Fruit fly (Drosophila melanogaster): ENCODE results near the gene ND-B14.5A.

ND-B14.5A gene

DNA sequence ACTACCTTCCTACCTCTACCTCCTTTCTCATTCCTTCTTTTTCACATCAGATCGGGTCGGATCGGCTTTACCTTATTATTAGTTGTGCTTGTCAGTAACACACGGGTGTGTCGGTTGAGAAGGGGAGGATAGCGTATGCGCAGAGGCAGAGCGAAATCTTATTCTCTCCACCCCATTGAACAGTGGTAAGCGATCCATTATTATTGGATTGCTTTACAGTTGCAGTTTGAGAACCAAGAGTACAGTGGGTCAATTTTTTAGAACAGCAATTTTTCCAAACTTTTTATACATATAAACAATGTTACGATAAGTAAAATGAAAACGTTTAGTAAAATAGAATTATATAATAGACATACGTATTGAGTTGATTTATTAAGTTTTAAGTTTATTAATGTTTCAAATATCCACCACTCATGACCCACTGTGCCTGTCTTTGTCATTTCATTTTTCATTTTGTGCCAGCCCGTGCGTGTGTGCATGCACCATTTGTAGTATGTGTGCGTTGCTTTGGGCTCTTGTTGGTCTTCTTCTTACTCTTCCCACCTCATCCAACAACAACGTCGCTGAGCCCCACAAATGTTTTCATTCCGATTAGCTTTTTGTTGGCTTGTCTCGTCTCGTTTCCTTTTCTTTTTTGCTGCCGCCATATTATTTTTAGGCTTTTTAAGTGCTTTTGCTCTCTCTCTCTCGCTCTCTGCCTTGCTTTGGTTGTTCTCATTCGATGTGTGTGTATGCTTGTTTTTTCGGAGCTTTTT is 34.6 kb upstream of the ND-B14.5A start (continued):
- TF ChIP-seq Rfx (GFP tag; IDR thresholded peaks at IDR 0.05): peak; percentile 99
- TF ChIP-seq Lim3 (GFP tag; IDR thresholded peaks at IDR 0.05): peak; percentile 96
- peak; percentile 80 for TF ChIP-seq vnd (GFP tag; IDR thresholded peaks at IDR 0.05; ENCODE audit: partially characterized antibody)
- peak; percentile 97 for TF ChIP-seq ase (GFP tag; IDR thresholded peaks at IDR 0.05)
- peak; percentile 99 for TF ChIP-seq CG33557 (GFP tag; optimal IDR thresholded peaks at IDR 0.05)
- peak; percentile 99 for TF ChIP-seq Meics (GFP tag; optimal IDR thresholded peaks at IDR 0.05)
- peak; percentile 93 for TF ChIP-seq CG12744 (GFP tag; optimal IDR thresholded peaks at IDR 0.05)
- peak; percentile 99 for TF ChIP-seq CG18619 (GFP tag; optimal IDR thresholded peaks at IDR 0.05)
- TF ChIP-seq emc (GFP tag; optimal IDR thresholded peaks at IDR 0.05): peak; percentile 90
- peak; percentile 93 for TF ChIP-seq Dad (GFP tag; optimal IDR thresholded peaks at IDR 0.05)
- TF ChIP-seq Ravus (GFP tag; IDR thresholded peaks at IDR 0.05): peak; percentile 97
- TF ChIP-seq CG18011 (GFP tag; optimal IDR thresholded peaks at IDR 0.05): peak; percentile 94
- TF ChIP-seq sob (GFP tag; IDR thresholded peaks at IDR 0.05): peak; percentile 99
- peak; percentile 99 for TF ChIP-seq CG16815 (GFP tag; optimal IDR thresholded peaks at IDR 0.05)
- peak; percentile 99 for TF ChIP-seq CG6689 (GFP tag; IDR thresholded peaks at IDR 0.05)
- peak; percentile 99 for TF ChIP-seq peb (GFP tag; IDR thresholded peaks at IDR 0.05)
- peak; percentile 98 for TF ChIP-seq CG3407 (GFP tag; optimal IDR thresholded peaks at IDR 0.05)
- peak; percentile 99 for TF ChIP-seq ara (GFP tag; IDR thresholded peaks at IDR 0.05)
- peak; percentile 93 for TF ChIP-seq CG7745 (tag; optimal IDR thresholded peaks at IDR 0.05)
- peak; percentile 98 for TF ChIP-seq jing (GFP tag; optimal IDR thresholded peaks at IDR 0.05)
- TF ChIP-seq CG13624 (GFP tag; optimal IDR thresholded peaks at IDR 0.05): peak; percentile 69
- TF ChIP-seq crol (GFP tag; IDR thresholded peaks at IDR 0.05): peak; percentile 82
- peak; percentile 99 for TF ChIP-seq CG6813 (GFP tag; optimal IDR thresholded peaks at IDR 0.05)
- peak in 1 of 3 experiments; percentile 98 for TF ChIP-seq Stat92E (GFP tag; optimal IDR thresholded peaks at IDR 0.05)
- peak; percentile 100 for TF ChIP-seq Fer1 (GFP tag; optimal IDR thresholded peaks at IDR 0.05)
- peak; percentile 99 for TF ChIP-seq Asciz (GFP tag; optimal IDR thresholded peaks at IDR 0.05)
- peak; percentile 95 for TF ChIP-seq CG6654 (GFP tag; optimal IDR thresholded peaks at IDR 0.05)
- peak; percentile 99 for TF ChIP-seq lilli (GFP tag; optimal IDR thresholded peaks at IDR 0.05)
- peak; percentile 100 for TF ChIP-seq dmrt11E (tag; optimal IDR thresholded peaks at IDR 0.05)
- TF ChIP-seq cwo (GFP tag; optimal IDR thresholded peaks at IDR 0.05): peak; percentile 98
- TF ChIP-seq CG7556 (GFP tag; optimal IDR thresholded peaks at IDR 0.05): peak; percentile 99
- peak; percentile 99 for TF ChIP-seq tgo (GFP tag; IDR thresholded peaks at IDR 0.05)
- peak; percentile 99 for TF ChIP-seq CG4328 (GFP tag; optimal IDR thresholded peaks at IDR 0.05)
- peak; percentile 99 for TF ChIP-seq CG15011 (GFP tag; optimal IDR thresholded peaks at IDR 0.05)
- peak; percentile 99 for TF ChIP-seq CG18476 (GFP tag; optimal IDR thresholded peaks at IDR 0.05)
- TF ChIP-seq ab (GFP tag; optimal IDR thresholded peaks at IDR 0.05): peak; percentile 20
- peak; percentile 82 for TF ChIP-seq Dip2 (GFP tag; IDR thresholded peaks at IDR 0.05)
- TF ChIP-seq dpn (GFP tag; optimal IDR thresholded peaks at IDR 0.05): peak; percentile 91 to 98
- peak; percentile 99 for TF ChIP-seq CG10147 (GFP tag; optimal IDR thresholded peaks at IDR 0.05)
- peak; percentile 99 for TF ChIP-seq CG17359 (tag; optimal IDR thresholded peaks at IDR 0.05)
- peak; percentile 99 for TF ChIP-seq lmd (GFP tag; IDR thresholded peaks at IDR 0.05)
- TF ChIP-seq C15 (GFP tag; IDR thresholded peaks at IDR 0.05): peak; percentile 97
- peak; percentile 95 for TF ChIP-seq maf-S (GFP tag; optimal IDR thresholded peaks at IDR 0.05)
- TF ChIP-seq CG7357 (GFP tag; IDR thresholded peaks at IDR 0.05): peak; percentile 96
- peak; percentile 67 for TF ChIP-seq CG11398 (GFP tag; optimal IDR thresholded peaks at IDR 0.05)
- peak; percentile 96 for TF ChIP-seq TFAM (GFP tag; optimal IDR thresholded peaks at IDR 0.05)
- TF ChIP-seq CG2678 (tag; optimal IDR thresholded peaks at IDR 0.05): peak; percentile 100
- peak; percentile 84 for TF ChIP-seq da (GFP tag; optimal IDR thresholded peaks at IDR 0.05)
- TF ChIP-seq pfk (GFP tag; optimal IDR thresholded peaks at IDR 0.05): peak; percentile 75
